Worm (Caenorhabditis elegans) whole organism, L4 larva: Measurements from ENCODE around the gene F20D6.15.

Experiments
- F37D6.2 ChIP-seq: sonication (generic microtip); optimal IDR thresholded peaks from 2 replicates; lab custom pipeline; 2016; ENCODE audit warnings: mild to moderate bottlenecking, missing genetic modification characterization, missing compliant biosample characterization
- F49E8.2 ChIP-seq: sonication (generic microtip); optimal IDR thresholded peaks from 2 replicates; lab custom pipeline; 2016; ENCODE audit warnings: missing compliant biosample characterization, mild to moderate bottlenecking, missing genetic modification characterization, borderline replicate concordance
- T20F7.1 ChIP-seq: fragments of 200-800 bp; sonication (Bioruptor generic); optimal IDR thresholded peaks from 2 replicates; lab custom pipeline; 2018; ENCODE audit warnings: mild to moderate bottlenecking, missing genetic modification characterization, missing compliant biosample characterization
- T26A8.4 ChIP-seq: fragments of 200-800 bp; sonication (Bioruptor generic); IDR thresholded peaks from 2 replicates; pipeline ENCODE4 v1.3.6; 2022; ENCODE audit warnings: missing genetic modification characterization, missing compliant biosample characterization
- Y48G9A.11 ChIP-seq: fragments of 200-800 bp; sonication (Bioruptor generic); IDR thresholded peaks from 2 replicates; pipeline ENCODE4 v1.3.6; 2022; ENCODE audit warnings: missing genetic modification reagents, missing genetic modification characterization, missing compliant biosample characterization
- Y5F2A.4 ChIP-seq: fragments of 200-800 bp; sonication (Bioruptor generic); optimal IDR thresholded peaks from 2 replicates; lab custom pipeline; 2018; ENCODE audit warnings: mild to moderate bottlenecking, missing genetic modification characterization, missing compliant biosample characterization
- aha-1 ChIP-seq: fragments of 150-350 bp; peaks from one replicate; lab custom pipeline; 2014; ENCODE audit warnings: missing biosample characterization, missing genetic modification characterization
- ama-1 ChIP-seq: fragments of 150-350 bp; optimal IDR thresholded peaks from 2 replicates; lab custom pipeline; 2014; ENCODE audit warnings: inconsistent platforms, mixed read lengths
- arid-1 ChIP-seq: fragments of 200-800 bp; sonication (Bioruptor generic); conservative IDR thresholded peaks from 2 replicates; pipeline ENCODE4 v1.3.6; 2022; ENCODE audit warnings: missing genetic modification reagents, missing genetic modification characterization, missing compliant biosample characterization
- ceh-20 ChIP-seq: fragments of 200-800 bp; sonication (Bioruptor generic); IDR thresholded peaks from 2 replicates; pipeline ENCODE4 v1.3.6; 2022; ENCODE audit warnings: missing genetic modification reagents, missing genetic modification characterization, missing compliant biosample characterization
- ceh-32 ChIP-seq: sonication (generic microtip); optimal IDR thresholded peaks from 2 replicates; lab custom pipeline; 2016; ENCODE audit warnings: mild to moderate bottlenecking, missing genetic modification characterization, missing compliant biosample characterization; ENCODE audit not compliant: poor library complexity
- ceh-62 ChIP-seq: sonication (generic microtip); optimal IDR thresholded peaks from 2 replicates; lab custom pipeline; 2017; ENCODE audit warnings: missing biosample characterization, missing genetic modification characterization
- ceh-82 ChIP-seq: sonication (generic microtip); optimal IDR thresholded peaks from 2 replicates; lab custom pipeline; 2017; ENCODE audit warnings: missing biosample characterization, missing genetic modification characterization
- ces-1 ChIP-seq: fragments of 150-350 bp; sonication (generic microtip); optimal IDR thresholded peaks from 4 replicates; lab custom pipeline; 2014; ENCODE audit warnings: missing biosample characterization, missing genetic modification reagents, missing genetic modification characterization
- daf-12 ChIP-seq: fragments of 150-350 bp; optimal IDR thresholded peaks from 2 replicates; lab custom pipeline; 2014; ENCODE audit warnings: missing biosample characterization, missing genetic modification reagents, missing genetic modification characterization
- daf-16 ChIP-seq, 3 experiments: sonication (generic microtip); optimal IDR thresholded peaks; 2 replicates each; lab custom pipeline; 2016 to 2017; ENCODE audit warnings: missing genetic modification characterization in 3 of 3, missing genetic modification reagents in 3 of 3, mild to moderate bottlenecking in 2 of 3, missing compliant biosample characterization in 2 of 3, missing biosample characterization in 1 of 3, moderate library complexity in 1 of 3
- dmd-6 ChIP-seq: fragments of 200-800 bp; sonication (Bioruptor generic); IDR thresholded peaks from 2 replicates; pipeline ENCODE4 v1.3.6; 2022; ENCODE audit warnings: missing genetic modification reagents, missing genetic modification characterization, missing compliant biosample characterization
- dmd-9 ChIP-seq: fragments of 200-800 bp; sonication (Bioruptor generic); IDR thresholded peaks from 2 replicates; pipeline ENCODE4 v1.3.6; 2022; ENCODE audit warnings: missing genetic modification reagents, missing genetic modification characterization, missing compliant biosample characterization
- dpl-1 ChIP-seq: fragments of 150-350 bp; optimal IDR thresholded peaks from 2 replicates; lab custom pipeline; 2014; ENCODE audit warnings: missing biosample characterization, missing genetic modification reagents, missing genetic modification characterization
- dve-1 ChIP-seq: sonication (generic microtip); optimal IDR thresholded peaks from 2 replicates; lab custom pipeline; 2017; ENCODE audit warnings: antibody characterized with exemption, mild to moderate bottlenecking, missing genetic modification characterization, missing compliant biosample characterization; ENCODE audit not compliant: insufficient read depth
- fkh-10 ChIP-seq: fragments of 150-350 bp; optimal IDR thresholded peaks from 2 replicates; lab custom pipeline; 2014; ENCODE audit warnings: missing biosample characterization, missing genetic modification reagents, missing genetic modification characterization
- gei-8 ChIP-seq: fragments of 200-800 bp; sonication (Bioruptor generic); optimal IDR thresholded peaks from 2 replicates; lab custom pipeline; 2018; ENCODE audit warnings: mild to moderate bottlenecking, missing genetic modification characterization, missing compliant biosample characterization
- hlh-30 ChIP-seq: sonication (generic microtip); optimal IDR thresholded peaks from 2 replicates; lab custom pipeline; 2017; ENCODE audit warnings: antibody characterized with exemption, mild to moderate bottlenecking, missing genetic modification characterization, missing compliant biosample characterization; ENCODE audit not compliant: insufficient read depth
- lim-7 ChIP-seq: fragments of 200-800 bp; sonication (Bioruptor generic); IDR thresholded peaks from 2 replicates; pipeline ENCODE4 v1.3.6; 2022; ENCODE audit warnings: missing genetic modification characterization, missing compliant biosample characterization
- lin-1 ChIP-seq: fragments of 200-800 bp; sonication (Bioruptor generic); IDR thresholded peaks from 2 replicates; pipeline ENCODE4 v1.3.6; 2022; ENCODE audit warnings: missing genetic modification reagents, missing genetic modification characterization, missing compliant biosample characterization
- lin-15B ChIP-seq: fragments of 150-350 bp; sonication (generic microtip); optimal IDR thresholded peaks from 3 replicates; lab custom pipeline; 2014; ENCODE audit warnings: missing biosample characterization, missing genetic modification characterization
- lin-38 ChIP-seq: fragments of 200-800 bp; sonication (Bioruptor generic); IDR thresholded peaks from 2 replicates; pipeline ENCODE4 v1.3.6; 2022; ENCODE audit warnings: missing genetic modification reagents, missing genetic modification characterization, missing compliant biosample characterization
- lsy-2 ChIP-seq, 2 experiments: fragments of 150-350 bp in 1 of 2; sonication (generic microtip) in 1 of 2; optimal IDR thresholded peaks; 2 replicates each; lab custom pipeline; 2014 to 2017; ENCODE audit warnings: missing biosample characterization in 2 of 2, missing genetic modification characterization in 2 of 2
- mdt-29 ChIP-seq: fragments of 200-800 bp; sonication (Bioruptor generic); IDR thresholded peaks from 2 replicates; pipeline ENCODE4 v1.3.6; 2022; ENCODE audit warnings: missing genetic modification reagents, missing genetic modification characterization, missing compliant biosample characterization
- mep-1 ChIP-seq: fragments of 150-350 bp; sonication (generic microtip); optimal IDR thresholded peaks from 3 replicates; lab custom pipeline; 2014; ENCODE audit warnings: missing biosample characterization, missing genetic modification characterization
- mes-2 ChIP-seq: sonication (generic microtip); optimal IDR thresholded peaks from 2 replicates; lab custom pipeline; 2016; ENCODE audit warnings: missing genotype, mild to moderate bottlenecking, missing genetic modification characterization, missing compliant biosample characterization; ENCODE audit not compliant: poor library complexity, severe bottlenecking
- mxl-2 ChIP-seq: fragments of 200-800 bp; sonication (Bioruptor generic); conservative IDR thresholded peaks from 2 replicates; pipeline ENCODE4 v1.3.6; 2022; ENCODE audit warnings: missing genetic modification reagents, missing genetic modification characterization, missing compliant biosample characterization
- nhr-111 ChIP-seq: fragments of 200-800 bp; sonication (Bioruptor generic); optimal IDR thresholded peaks from 2 replicates; lab custom pipeline; 2018; ENCODE audit warnings: mild to moderate bottlenecking, missing genetic modification characterization, missing compliant biosample characterization
- nhr-237 ChIP-seq: sonication (generic microtip); optimal IDR thresholded peaks from 2 replicates; lab custom pipeline; 2017; ENCODE audit warnings: missing biosample characterization, missing genetic modification characterization
- nhr-28 ChIP-seq: fragments of 150-350 bp; optimal IDR thresholded peaks from 2 replicates; lab custom pipeline; 2014; ENCODE audit warnings: missing biosample characterization, missing genetic modification characterization
- nhr-48 ChIP-seq: sonication (generic microtip); optimal IDR thresholded peaks from 2 replicates; lab custom pipeline; 2016; ENCODE audit warnings: mild to moderate bottlenecking, missing genetic modification characterization, missing compliant biosample characterization
- php-3 ChIP-seq: fragments of 200-800 bp; sonication (Bioruptor generic); IDR thresholded peaks from 2 replicates; pipeline ENCODE4 v1.3.6; 2022; ENCODE audit warnings: missing genetic modification reagents, missing genetic modification characterization, missing compliant biosample characterization
- sdz-12 ChIP-seq: fragments of 200-800 bp; sonication (Bioruptor generic); optimal IDR thresholded peaks from 2 replicates; lab custom pipeline; 2018; ENCODE audit warnings: mild to moderate bottlenecking, missing genetic modification characterization, missing compliant biosample characterization
- tag-97 ChIP-seq: fragments of 200-800 bp; sonication (Bioruptor generic); IDR thresholded peaks from 2 replicates; pipeline ENCODE4 v1.3.6; 2022; ENCODE audit warnings: missing genetic modification characterization, missing compliant biosample characterization
- tra-1 ChIP-seq: fragments of 200-800 bp; sonication (Bioruptor generic); IDR thresholded peaks from 2 replicates; pipeline ENCODE4 v1.3.6; 2022; ENCODE audit warnings: missing genetic modification reagents, missing genetic modification characterization, missing compliant biosample characterization
- unc-62 ChIP-seq, 3 experiments: fragments of 150-350 bp in 1 of 3; sonication (generic microtip); optimal IDR thresholded peaks in 2 of 3; peaks in 1 of 3; 1 replicate in 1 of 3; 2 replicates in 2 of 3; lab custom pipeline; 2014 to 2017; ENCODE audit warnings: missing biosample characterization in 3 of 3, missing genetic modification characterization in 3 of 3, missing genetic modification reagents in 3 of 3, missing genotype in 1 of 3
- zfp-3 ChIP-seq: fragments of 200-800 bp; sonication (Bioruptor generic); conservative IDR thresholded peaks from 2 replicates; pipeline ENCODE4 v1.3.6; 2022; ENCODE audit warnings: missing genetic modification reagents, missing genetic modification characterization, missing compliant biosample characterization

Gene F20D6.15

ce11 chrV:8223417-8223816, 35.1 kb upstream of the F20D6.15 start:
- TF ChIP-seq F49E8.2 (tag; lab: Kevin White, UChicago) (peak; percentile 9), ceh-82 (tag; lab: Kevin White, UChicago) (no peak), lin-38 (peak; percentile 38)

DNA sequence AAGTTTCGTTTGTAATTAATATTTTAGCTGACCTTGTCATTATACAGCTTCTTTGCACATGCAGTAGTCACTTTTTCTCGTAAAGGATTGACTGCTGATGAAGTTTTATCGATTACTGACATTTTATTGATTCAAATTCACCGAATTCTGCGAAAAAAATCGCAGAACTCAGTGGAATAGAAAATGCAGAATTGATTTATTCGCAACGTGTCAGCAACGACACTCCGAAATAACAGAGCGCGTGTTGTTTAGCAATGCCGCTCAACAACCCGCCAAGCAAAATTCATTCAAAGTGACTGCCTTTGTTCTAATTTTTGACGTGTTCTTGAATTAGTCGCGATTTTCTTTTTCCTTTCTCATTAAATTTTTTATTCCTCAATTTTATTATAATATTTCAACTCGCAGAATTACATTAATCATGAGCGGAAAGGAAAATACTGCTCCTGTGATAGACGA, 32.8 kb upstream of the F20D6.15 start, which contains the start of the genes cogc-6 and air-1:
cogc-6 (minus strand) TSS at position 234 of the 456 bp plus-strand sequence.
air-1 (plus strand) TSS at position 406 of the 456 bp plus-strand sequence.
- TF ChIP-seq mes-2 (peak; percentile 47), T20F7.1 (GFP tag; lab: Kevin White, UChicago) (peak; percentile 94), T26A8.4 (GFP tag; lab: Robert Waterston, UW) (no peak), daf-16 (GFP tag; optimal IDR thresholded peaks at IDR 0.05; lab: Kevin White, UChicago) (no peak), daf-16 (tag; optimal IDR thresholded peaks at IDR 0.05; lab: Kevin White, UChicago) (peak; percentile 3), dpl-1 (GFP tag; lab: Kevin White, UChicago) (peak; percentile 57), lsy-2 (tag; optimal IDR thresholded peaks at IDR 0.05; lab: Kevin White, UChicago) (peak in 1 of 2 experiments; percentile 29), mep-1 (no peak), Y48G9A.11 (GFP tag; lab: Robert Waterston, UW) (peak; percentile 86), dmd-9 (no peak), fkh-10 (GFP tag; lab: Kevin White, UChicago) (no peak)
- TF ChIP-seq, all 104 proteins: peak for 6

DNA sequence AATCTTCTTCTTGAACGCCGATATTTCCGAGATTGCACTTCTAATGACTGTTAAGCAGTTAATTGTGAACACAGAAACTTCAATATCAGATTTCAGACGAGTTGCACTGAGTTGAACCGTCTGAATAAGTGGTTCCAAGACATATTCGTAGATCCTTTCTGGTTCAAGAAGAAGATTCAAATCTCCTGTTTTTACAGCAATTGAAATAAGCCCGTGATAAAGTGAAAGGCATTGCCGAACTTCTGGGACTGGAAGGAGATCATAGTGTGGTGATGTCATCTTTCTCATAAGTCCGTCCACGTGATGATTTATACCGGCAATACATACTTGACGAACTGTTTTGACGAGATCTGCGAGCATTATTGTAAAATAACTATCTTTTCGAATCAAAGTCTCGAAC, 31.3 kb upstream of the F20D6.15 start:
- no peak for TF ChIP-seq arid-1 (GFP tag; lab: Robert Waterston, UW)
- no peak for TF ChIP-seq nhr-237 (tag; lab: Kevin White, UChicago)
- TF ChIP-seq tag-97 = no peak
- peak in 1 of 2 experiments; percentile 96 for TF ChIP-seq unc-62 (GFP tag; optimal IDR thresholded peaks at IDR 0.05 in 1 of 2; lab: Kevin White, UChicago)
- no peak for TF ChIP-seq unc-62 (tag; optimal IDR thresholded peaks at IDR 0.05; lab: Kevin White, UChicago)

DNA sequence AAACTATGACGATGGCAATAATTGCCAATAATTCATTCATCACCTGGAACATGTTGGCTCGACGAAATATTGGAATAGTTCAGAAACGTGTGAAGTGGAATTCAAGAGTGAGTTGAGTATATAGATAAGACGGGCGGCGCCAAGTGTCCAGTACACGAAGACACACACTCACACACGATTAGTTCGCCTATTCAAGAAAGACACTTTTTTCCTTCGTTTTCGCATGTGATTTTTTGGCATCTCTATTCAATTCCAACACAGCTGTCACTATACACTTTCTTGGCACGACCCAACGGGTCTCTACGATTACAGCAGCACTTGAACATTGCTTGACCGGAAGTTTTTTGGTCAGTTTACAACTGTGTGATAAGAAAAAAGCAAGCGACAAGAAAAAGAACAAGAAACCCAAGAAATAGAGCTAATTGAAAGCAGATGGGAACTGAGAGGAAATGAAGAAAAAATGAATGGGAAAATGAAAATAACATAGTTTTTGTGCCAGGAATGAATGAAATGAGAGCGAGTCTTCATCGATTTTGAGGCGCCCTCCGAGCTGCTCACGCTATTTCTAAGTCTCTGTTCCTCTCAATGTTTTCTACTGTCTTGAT, 29.5 kb upstream of the F20D6.15 start, which contains the start of gene K07C11.8:
K07C11.8 (minus strand) TSS at position 224 of the 605 bp plus-strand sequence.
- TF ChIP-seq F37D6.2 (no peak), lim-7 (GFP tag; lab: Robert Waterston, UW) (no peak), nhr-28 (tag; lab: Kevin White, UChicago) (peak; percentile 50), fkh-10 (GFP tag; lab: Kevin White, UChicago) (peak; percentile 23), unc-62 (GFP tag; optimal IDR thresholded peaks at IDR 0.05 in 1 of 2; lab: Kevin White, UChicago) (peak in 1 of 2 experiments; percentile 69), unc-62 (tag; optimal IDR thresholded peaks at IDR 0.05; lab: Kevin White, UChicago) (no peak), hlh-30 (tag; lab: Kevin White, UChicago) (peak; percentile 7), lin-1 (GFP tag; lab: Robert Waterston, UW) (peak; percentile 14; the same call in 1 of the 2 replicates), php-3 (GFP tag; lab: Robert Waterston, UW) (no peak), dmd-6 (GFP tag; lab: Robert Waterston, UW) (peak; percentile 78), daf-12 (tag; lab: Kevin White, UChicago) (no peak), ceh-20 (GFP tag; lab: Robert Waterston, UW) (no peak), sdz-12 (GFP tag; lab: Kevin White, UChicago) (no peak), tra-1 (GFP tag; lab: Robert Waterston, UW) (peak; percentile 32; the same call in 1 of the 2 replicates), mdt-29 (GFP tag; lab: Robert Waterston, UW) (peak; percentile 23; the same call in 1 of the 2 replicates), ama-1 (no peak), ceh-32 (tag; lab: Kevin White, UChicago) (no peak), gei-8 (GFP tag; lab: Kevin White, UChicago) (no peak), zfp-3 (GFP tag; lab: Robert Waterston, UW) (no peak), mxl-2 (GFP tag; lab: Robert Waterston, UW) (no peak), aha-1 (peak; percentile 44), ceh-62 (tag; lab: Kevin White, UChicago) (no peak), Y5F2A.4 (GFP tag; lab: Kevin White, UChicago) (no peak), nhr-111 (GFP tag; lab: Kevin White, UChicago) (no peak), nhr-48 (no peak), lin-15B (tag; lab: Kevin White, UChicago) (no peak), dve-1 (tag; lab: Kevin White, UChicago) (peak; percentile 25), daf-16 (GFP tag; optimal IDR thresholded peaks at IDR 0.05; lab: Kevin White, UChicago) (no peak), daf-16 (tag; optimal IDR thresholded peaks at IDR 0.05; lab: Kevin White, UChicago) (peak; percentile 10), nhr-237 (tag; lab: Kevin White, UChicago) (no peak), ces-1 (no peak)
